Worm (Caenorhabditis elegans) whole organism, L4 larva: ENCODE results near the gene srbc-58.

ENCODE experiments used
- ZK337.2 ChIP-seq: fragments of 200-800 bp; sonication (Bioruptor generic); IDR thresholded peaks from 2 replicates; pipeline ENCODE4 v1.3.6; 2022; ENCODE audit warnings: missing genetic modification reagents, missing genetic modification characterization, missing compliant biosample characterization
- ceh-82 ChIP-seq: sonication (generic microtip); optimal IDR thresholded peaks from 2 replicates; lab custom pipeline; 2017; ENCODE audit warnings: missing biosample characterization, missing genetic modification characterization
- dmd-9 ChIP-seq: fragments of 200-800 bp; sonication (Bioruptor generic); IDR thresholded peaks from 2 replicates; pipeline ENCODE4 v1.3.6; 2022; ENCODE audit warnings: missing genetic modification reagents, missing genetic modification characterization, missing compliant biosample characterization
- lin-15B ChIP-seq: fragments of 150-350 bp; sonication (generic microtip); optimal IDR thresholded peaks from 3 replicates; lab custom pipeline; 2014; ENCODE audit warnings: missing biosample characterization, missing genetic modification characterization
- nhr-11 ChIP-seq: fragments of 150-350 bp; optimal IDR thresholded peaks from 2 replicates; lab custom pipeline; 2014; ENCODE audit warnings: missing biosample characterization, missing genetic modification characterization
- nhr-25 ChIP-seq: sonication (generic microtip); optimal IDR thresholded peaks from 2 replicates; lab custom pipeline; 2017; ENCODE audit warnings: missing genetic modification characterization, mild to moderate bottlenecking, missing compliant biosample characterization, antibody characterized with exemption, moderate library complexity, borderline replicate concordance; ENCODE audit not compliant: insufficient read depth
- nhr-28 ChIP-seq: fragments of 150-350 bp; optimal IDR thresholded peaks from 2 replicates; lab custom pipeline; 2014; ENCODE audit warnings: missing biosample characterization, missing genetic modification characterization

DNA sequence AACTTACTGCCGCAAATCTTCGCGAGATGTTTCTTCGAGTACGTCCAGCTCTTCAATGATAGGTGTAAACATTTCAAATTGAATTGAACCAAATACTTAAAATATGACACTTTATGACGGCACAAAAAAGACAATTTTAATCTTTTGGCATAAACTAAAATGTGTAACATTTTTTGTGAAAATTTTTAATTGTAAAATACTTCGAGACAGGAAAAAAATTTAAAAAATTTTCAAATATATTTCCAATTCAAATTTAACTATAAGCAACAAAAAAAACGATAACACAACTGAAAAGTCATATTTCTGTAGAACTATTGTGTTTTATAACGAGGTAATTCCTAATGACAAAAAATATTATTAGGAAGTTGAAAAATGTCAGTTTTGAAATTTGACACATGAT is 12.9 kb upstream of the srbc-58 start, which contains the start of gene C05E4.12:
- TF ChIP-seq dmd-9 (GFP tag; lab: Robert Waterston, UW) (no peak), nhr-11 (no peak), nhr-28 (tag; lab: Kevin White, UChicago) (no peak), ZK337.2 (no peak), ceh-82 (tag; lab: Kevin White, UChicago) (no peak), lin-15B (no peak), nhr-25 (tag; lab: Kevin White, UChicago) (no peak)
